Fruit fly (Drosophila melanogaster): Measurements from ENCODE around the gene CG7601.

Gene CG7601

dm6 chr3R:29764249-29765042, 27.9 kb upstream of the CG7601 start:
- TF ChIP-seq rgr (GFP tag; optimal IDR thresholded peaks at IDR 0.05): no peak
- TF ChIP-seq foxo (GFP tag; optimal IDR thresholded peaks at IDR 0.05): no peak
- no peak for TF ChIP-seq br (GFP tag; optimal IDR thresholded peaks at IDR 0.05)
- no peak for TF ChIP-seq pan (optimal IDR thresholded peaks at IDR 0.05)
- no peak for TF ChIP-seq Hr78 (GFP tag; optimal IDR thresholded peaks at IDR 0.05)
- no peak for TF ChIP-seq fru (GFP tag; optimal IDR thresholded peaks at IDR 0.05)
- peak; percentile 45 for TF ChIP-seq Dif (GFP tag; optimal IDR thresholded peaks at IDR 0.05; ENCODE audit: partially characterized antibody)
- no peak for TF ChIP-seq Hr83 (GFP tag; optimal IDR thresholded peaks at IDR 0.05; ENCODE audit: poor library complexity, severe bottlenecking)
- no peak for TF ChIP-seq HLH106 (tag; optimal IDR thresholded peaks at IDR 0.05)
- TF ChIP-seq Sp1 (GFP tag; optimal IDR thresholded peaks at IDR 0.05): no peak
- no peak for TF ChIP-seq Hnf4 (GFP tag; optimal IDR thresholded peaks at IDR 0.05)
- TF ChIP-seq OdsH (GFP tag; optimal IDR thresholded peaks at IDR 0.05): no peak
- TF ChIP-seq ey (GFP tag; optimal IDR thresholded peaks at IDR 0.05): no peak
- TF ChIP-seq Dfd (GFP tag; optimal IDR thresholded peaks at IDR 0.05): no peak
- TF ChIP-seq h (GFP tag; optimal IDR thresholded peaks at IDR 0.05): no peak
- TF ChIP-seq psq (GFP tag; optimal IDR thresholded peaks at IDR 0.05): no peak
- no peak for TF ChIP-seq N (GFP tag; optimal IDR thresholded peaks at IDR 0.05)
- TF ChIP-seq Vsx2 (GFP tag; optimal IDR thresholded peaks at IDR 0.05; ENCODE audit: partially characterized antibody): peak; percentile 8
- no peak for TF ChIP-seq Jra (GFP tag; optimal IDR thresholded peaks at IDR 0.05)
- no peak for TF ChIP-seq dsf (GFP tag; optimal IDR thresholded peaks at IDR 0.05; ENCODE audit: borderline replicate concordance)
- TF ChIP-seq woc (GFP tag; optimal IDR thresholded peaks at IDR 0.05): peak; percentile 3
- no peak for TF ChIP-seq jim (GFP tag; optimal IDR thresholded peaks at IDR 0.05)
- TF ChIP-seq usp (GFP tag; optimal IDR thresholded peaks at IDR 0.05): no peak
- TF ChIP-seq tai (GFP tag; optimal IDR thresholded peaks at IDR 0.05): no peak
- no peak for TF ChIP-seq Abd-B (GFP tag; optimal IDR thresholded peaks at IDR 0.05)
- TF ChIP-seq dmrt93B (GFP tag; optimal IDR thresholded peaks at IDR 0.05): no peak
- no peak for TF ChIP-seq CG9705 (GFP tag; optimal IDR thresholded peaks at IDR 0.05)
- no peak for TF ChIP-seq Mio (GFP tag; optimal IDR thresholded peaks at IDR 0.05)
- TF ChIP-seq Rel (GFP tag; optimal IDR thresholded peaks at IDR 0.05): no peak
- TF ChIP-seq Rel (tag; optimal IDR thresholded peaks at IDR 0.05): peak; percentile 28
- no peak for TF ChIP-seq brk (GFP tag; optimal IDR thresholded peaks at IDR 0.05)
- no peak for TF ChIP-seq CrebA (GFP tag; optimal IDR thresholded peaks at IDR 0.05; ENCODE audit: borderline replicate concordance)
- TF ChIP-seq sage (GFP tag; optimal IDR thresholded peaks at IDR 0.05): no peak
- no peak for TF ChIP-seq sv (GFP tag; optimal IDR thresholded peaks at IDR 0.05)
- no peak for TF ChIP-seq CG32264 (GFP tag; optimal IDR thresholded peaks at IDR 0.05)
- TF ChIP-seq GATAd (GFP tag; optimal IDR thresholded peaks at IDR 0.05): no peak
- TF ChIP-seq dl (GFP tag; optimal IDR thresholded peaks at IDR 0.05; ENCODE audit: insufficient read depth in 1 of 2, partially characterized antibody in 2 of 2): peak in 1 of 2 experiments; percentile 19
- peak; percentile 36 for TF ChIP-seq Myc (optimal IDR thresholded peaks at IDR 0.05)
- TF ChIP-seq lola (GFP tag; optimal IDR thresholded peaks at IDR 0.05): no peak

- no peak for TF ChIP-seq dsf (GFP tag; optimal IDR thresholded peaks at IDR 0.05; ENCODE audit: borderline replicate concordance)
- TF ChIP-seq Sp1 (GFP tag; optimal IDR thresholded peaks at IDR 0.05): peak; percentile 52
- no peak for TF ChIP-seq Jra (GFP tag; optimal IDR thresholded peaks at IDR 0.05)
- TF ChIP-seq foxo (GFP tag; optimal IDR thresholded peaks at IDR 0.05): peak in 1 of 2 experiments; percentile 50
- TF ChIP-seq Myc (optimal IDR thresholded peaks at IDR 0.05): no peak
- TF ChIP-seq HLH106 (tag; optimal IDR thresholded peaks at IDR 0.05): peak; percentile 66
- no peak for TF ChIP-seq woc (GFP tag; optimal IDR thresholded peaks at IDR 0.05)
- peak; percentile 21 for TF ChIP-seq psq (GFP tag; optimal IDR thresholded peaks at IDR 0.05)
- TF ChIP-seq br (GFP tag; optimal IDR thresholded peaks at IDR 0.05): no peak
- TF ChIP-seq rgr (GFP tag; optimal IDR thresholded peaks at IDR 0.05): peak; percentile 36
- TF ChIP-seq ey (GFP tag; optimal IDR thresholded peaks at IDR 0.05): peak; percentile 44
- TF ChIP-seq dmrt93B (GFP tag; optimal IDR thresholded peaks at IDR 0.05): peak; percentile 5
- TF ChIP-seq h (GFP tag; optimal IDR thresholded peaks at IDR 0.05): peak; percentile 22
- TF ChIP-seq tai (GFP tag; optimal IDR thresholded peaks at IDR 0.05): peak; percentile 50
- peak; percentile 58 for TF ChIP-seq Hnf4 (GFP tag; optimal IDR thresholded peaks at IDR 0.05)
These were observed 27.3 kb upstream of the CG7601 start for dm6 chr3R:29763804-29764203.

Data from whole organism, wandering third instar larva.